Worm (Caenorhabditis elegans) whole organism, early embryonic: ENCODE results near the gene C50E3.15.

Source experiments
- B0310.2 ChIP-seq: sonication (generic microtip); optimal IDR thresholded peaks from 2 replicates; lab custom pipeline; 2016; ENCODE audit warnings: mild to moderate bottlenecking, missing genetic modification characterization, missing compliant biosample characterization
- ama-1 ChIP-seq: fragments of 150-350 bp; optimal IDR thresholded peaks from 2 replicates; lab custom pipeline; 2014
- ceh-13 ChIP-seq: fragments of 200-800 bp; sonication (Bioruptor generic); optimal IDR thresholded peaks from 2 replicates; lab custom pipeline; 2018; ENCODE audit warnings: mild to moderate bottlenecking, missing genetic modification characterization, missing compliant biosample characterization
- ceh-36 ChIP-seq: sonication (generic microtip); optimal IDR thresholded peaks from 2 replicates; lab custom pipeline; 2016; ENCODE audit warnings: missing genetic modification characterization, inconsistent platforms, missing compliant biosample characterization
- ets-7 ChIP-seq: sonication (generic microtip); optimal IDR thresholded peaks from 2 replicates; lab custom pipeline; 2016; ENCODE audit warnings: missing genotype, missing genetic modification characterization, missing compliant biosample characterization
- flt-1 ChIP-seq: fragments of 200-800 bp; sonication (Bioruptor generic); IDR thresholded peaks from 2 replicates; pipeline ENCODE4 v1.3.6; 2022; ENCODE audit warnings: missing genetic modification characterization, missing compliant biosample characterization
- hmbx-1 ChIP-seq: sonication (generic microtip); optimal IDR thresholded peaks from 2 replicates; lab custom pipeline; 2016; ENCODE audit warnings: mild to moderate bottlenecking, missing genetic modification characterization, missing compliant biosample characterization
- hnd-1 ChIP-seq: sonication (generic microtip); optimal IDR thresholded peaks from 2 replicates; lab custom pipeline; 2016; ENCODE audit warnings: missing genetic modification characterization, missing compliant biosample characterization
- pes-1 ChIP-seq: fragments of 200-800 bp; sonication (Bioruptor generic); IDR thresholded peaks from 2 replicates; pipeline ENCODE4 v1.3.6; 2022; ENCODE audit warnings: missing genetic modification reagents, missing genetic modification characterization, missing compliant biosample characterization
- scrt-1 ChIP-seq: fragments of 200-800 bp; sonication (Bioruptor generic); IDR thresholded peaks from 2 replicates; pipeline ENCODE4 v1.3.6; 2022; ENCODE audit warnings: missing genetic modification characterization, missing compliant biosample characterization
- sea-1 ChIP-seq: fragments of 200-800 bp; sonication (Bioruptor generic); conservative IDR thresholded peaks from 2 replicates; pipeline ENCODE4 v1.3.6; 2022; ENCODE audit warnings: missing genetic modification characterization, missing compliant biosample characterization
- tbx-11 ChIP-seq: fragments of 200-800 bp; sonication (Bioruptor generic); IDR thresholded peaks from 2 replicates; pipeline ENCODE4 v1.3.6; 2022; ENCODE audit warnings: missing genetic modification characterization, missing compliant biosample characterization

ce11 chrV:7612044-7612443, 6.2 kb upstream of the C50E3.15 start, which contains the start of gene clec-215:
- TF ChIP-seq flt-1 (GFP tag; lab: Robert Waterston, UW) (no peak), ama-1 (lab: Kevin White, UChicago) (no peak), ceh-36 (tag; lab: Kevin White, UChicago) (no peak), tbx-11 (GFP tag; lab: Robert Waterston, UW) (no peak), hmbx-1 (tag; lab: Kevin White, UChicago) (no peak), hnd-1 (tag; lab: Kevin White, UChicago) (no peak), B0310.2 (tag; lab: Kevin White, UChicago) (no peak), ceh-13 (GFP tag; lab: Kevin White, UChicago) (no peak), pes-1 (GFP tag; lab: Robert Waterston, UW) (no peak), ets-7 (no peak), scrt-1 (GFP tag; lab: Robert Waterston, UW) (no peak), sea-1 (no peak)
